Worm (Caenorhabditis elegans) whole organism, early embryonic: ENCODE data around the gene asd-1.

Experiments used
- F13C5.2 ChIP-seq: sonication (generic microtip); optimal IDR thresholded peaks from 2 replicates; lab custom pipeline; 2017; ENCODE audit warnings: mild to moderate bottlenecking, missing genetic modification characterization, inconsistent platforms, missing compliant biosample characterization
- ama-1 ChIP-seq: fragments of 150-350 bp; optimal IDR thresholded peaks from 2 replicates; lab custom pipeline; 2014
- ceh-36 ChIP-seq: sonication (generic microtip); optimal IDR thresholded peaks from 2 replicates; lab custom pipeline; 2016; ENCODE audit warnings: missing genetic modification characterization, inconsistent platforms, missing compliant biosample characterization
- pes-1 ChIP-seq: fragments of 200-800 bp; sonication (Bioruptor generic); IDR thresholded peaks from 2 replicates; pipeline ENCODE4 v1.3.6; 2022; ENCODE audit warnings: missing genetic modification reagents, missing genetic modification characterization, missing compliant biosample characterization
- tbx-11 ChIP-seq: fragments of 200-800 bp; sonication (Bioruptor generic); IDR thresholded peaks from 2 replicates; pipeline ENCODE4 v1.3.6; 2022; ENCODE audit warnings: missing genetic modification characterization, missing compliant biosample characterization

DNA sequence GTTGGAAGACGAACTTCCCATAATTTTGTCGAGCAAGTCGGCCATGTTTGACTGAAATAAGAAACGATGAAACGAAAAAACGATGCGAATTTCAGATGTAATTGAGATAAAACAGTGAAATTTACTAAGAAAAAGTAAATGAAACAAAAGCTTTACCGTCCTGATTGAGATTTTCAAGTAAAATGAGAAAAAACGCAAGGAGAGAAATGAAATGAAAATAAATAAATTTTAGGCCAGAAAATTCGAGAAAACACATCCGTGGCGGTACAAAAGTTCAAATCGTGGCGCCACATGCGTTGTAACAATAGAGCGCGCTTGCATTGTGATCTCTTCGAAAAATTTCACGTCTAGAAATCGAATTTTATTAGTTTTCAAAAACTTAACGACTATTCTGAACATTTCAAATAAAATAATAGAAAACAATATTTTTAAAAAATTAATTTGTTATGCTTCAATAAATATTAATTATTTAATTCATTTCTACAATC lies 20.9 kb upstream of the asd-1 start, which contains the start of the genes hrde-1 and C16C10.13:
- TF ChIP-seq F13C5.2 (tag; lab: Kevin White, UChicago) (no peak), pes-1 (GFP tag; lab: Robert Waterston, UW) (no peak), ama-1 (lab: Kevin White, UChicago) (no peak), tbx-11 (no peak), ceh-36 (tag; lab: Kevin White, UChicago) (no peak)
